Worm (Caenorhabditis elegans): Measurements from ENCODE around the gene pps-1.

Gene pps-1

ce11 chrIV:10177779-10178178 is 16.0 kb downstream of the pps-1 start, which contains the start of gene mspn-1:
TSS of gene mspn-1 (plus strand) at chrIV:10177968.
- TF ChIP-seq ces-1 (GFP tag; optimal IDR thresholded peaks at IDR 0.05) = no peak
- TF ChIP-seq flh-1 (GFP tag; optimal IDR thresholded peaks at IDR 0.05) = no peak
- TF ChIP-seq nhr-76 (tag; optimal IDR thresholded peaks at IDR 0.05) = no peak
- no peak for TF ChIP-seq blmp-1 (tag; optimal IDR thresholded peaks at IDR 0.05)
- TF ChIP-seq elt-3 (tag; optimal IDR thresholded peaks at IDR 0.05) = no peak
- TF ChIP-seq lin-13 (tag; optimal IDR thresholded peaks at IDR 0.05) = no peak
- no peak for TF ChIP-seq drap-1 (GFP tag; optimal IDR thresholded peaks at IDR 0.05)
- TF ChIP-seq tbx-8 (GFP tag; optimal IDR thresholded peaks at IDR 0.05) = no peak
- TF ChIP-seq snpc-4 (tag; optimal IDR thresholded peaks at IDR 0.05) = no peak

ce11 chrIV:10180133-10180749 is 18.4 kb downstream of the pps-1 start, which contains the start of gene gta-1:
TSS of gene gta-1 (plus strand) at chrIV:10180660.
- TF ChIP-seq sem-2 (GFP tag; optimal IDR thresholded peaks at IDR 0.05) (no peak), ztf-11 (tag; optimal IDR thresholded peaks at IDR 0.05) (no peak), hlh-1 (tag; optimal IDR thresholded peaks at IDR 0.05) (peak; percentile 98), nhr-237 (tag; optimal IDR thresholded peaks at IDR 0.05) (no peak), unc-39 (tag; optimal IDR thresholded peaks at IDR 0.05) (no peak), unc-62 (GFP tag; optimal IDR thresholded peaks at IDR 0.05) (peak; percentile 44), nhr-12 (tag; optimal IDR thresholded peaks at IDR 0.05) (no peak), elt-3 (tag; optimal IDR thresholded peaks at IDR 0.05) (no peak), unc-120 (tag; optimal IDR thresholded peaks at IDR 0.05; ENCODE audit: poor library complexity, severe bottlenecking) (peak; percentile 42), elt-1 (tag; optimal IDR thresholded peaks at IDR 0.05; ENCODE audit: borderline replicate concordance, insufficient read depth) (no peak), mls-2 (tag; optimal IDR thresholded peaks at IDR 0.05) (no peak), nhr-76 (tag; optimal IDR thresholded peaks at IDR 0.05) (no peak), snpc-4 (tag; optimal IDR thresholded peaks at IDR 0.05) (no peak), tbx-8 (GFP tag; optimal IDR thresholded peaks at IDR 0.05) (no peak), flh-1 (GFP tag; optimal IDR thresholded peaks at IDR 0.05) (no peak), ces-1 (GFP tag; optimal IDR thresholded peaks at IDR 0.05) (peak; percentile 35), cnd-1 (tag; optimal IDR thresholded peaks at IDR 0.05) (no peak), bed-3 (GFP tag; optimal IDR thresholded peaks at IDR 0.05) (no peak), sptf-1 (tag; optimal IDR thresholded peaks at IDR 0.05) (no peak), ceh-83 (GFP tag; optimal IDR thresholded peaks at IDR 0.05) (no peak)

DNA sequence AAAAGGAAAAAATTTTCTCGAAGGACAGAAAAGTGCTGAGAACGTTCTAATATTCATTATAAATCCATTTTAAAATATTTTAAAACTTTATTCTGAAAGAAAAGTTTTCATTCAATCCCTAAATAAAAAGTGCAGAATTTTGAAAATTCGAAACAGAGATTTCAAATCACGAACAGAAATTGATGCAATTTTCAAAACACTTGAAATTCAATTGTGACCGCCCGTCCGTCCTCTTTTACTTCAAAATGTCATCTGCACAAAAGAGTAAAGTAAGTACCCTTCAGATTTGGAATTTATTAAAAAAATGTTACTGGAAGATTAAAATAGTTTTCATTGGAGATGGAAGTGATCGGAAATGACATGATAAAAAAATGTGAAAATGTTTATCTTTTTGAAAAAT is 26.7 kb downstream of the pps-1 start:
- TF ChIP-seq ces-1 (GFP tag; optimal IDR thresholded peaks at IDR 0.05) = peak; percentile 87
- TF ChIP-seq ceh-39 (tag; optimal IDR thresholded peaks at IDR 0.05) = no peak

DNA sequence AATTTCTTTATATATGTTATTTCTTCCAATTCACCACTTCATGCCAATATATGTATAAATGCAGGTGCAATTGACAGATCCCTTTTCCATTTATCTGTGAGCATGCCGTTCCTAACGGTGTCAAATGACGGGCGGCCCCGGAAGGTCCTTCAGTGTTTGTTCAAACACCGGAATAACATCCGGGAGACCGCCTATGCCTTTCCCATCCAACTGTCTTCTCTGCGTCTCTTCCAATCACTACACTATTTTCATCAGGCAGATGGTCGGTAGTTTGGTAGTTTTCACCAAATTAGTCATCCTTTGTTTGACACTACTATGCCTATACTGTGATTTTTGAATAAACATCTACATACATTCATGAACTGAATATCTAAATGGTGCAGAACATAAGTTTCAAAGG is 28.8 kb downstream of the pps-1 start:
- no peak for TF ChIP-seq unc-62 (GFP tag; optimal IDR thresholded peaks at IDR 0.05)
- peak; percentile 87 for TF ChIP-seq cnd-1 (tag; optimal IDR thresholded peaks at IDR 0.05)

DNA sequence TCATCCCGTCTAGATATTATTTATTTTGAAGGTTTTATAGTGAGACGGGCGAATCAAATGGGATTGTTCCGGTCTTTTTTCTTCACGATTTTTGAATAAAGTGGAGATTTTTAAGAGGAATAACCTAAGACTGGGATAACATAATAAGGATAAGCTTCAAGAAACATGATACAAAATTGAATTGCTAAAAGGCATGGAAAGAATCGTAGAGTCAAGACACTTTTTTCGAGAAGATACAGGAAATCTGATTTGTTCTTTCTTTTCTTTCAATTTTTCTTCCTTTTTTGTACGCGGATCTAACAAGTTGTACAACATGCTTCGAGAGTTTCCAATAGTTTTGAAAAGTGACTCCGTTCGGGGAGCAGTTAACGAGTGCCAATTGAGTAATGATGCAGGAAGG is 29.7 kb downstream of the pps-1 start:
- TF ChIP-seq elt-1 (tag; optimal IDR thresholded peaks at IDR 0.05; ENCODE audit: borderline replicate concordance, insufficient read depth) = no peak
- TF ChIP-seq ces-1 (GFP tag; optimal IDR thresholded peaks at IDR 0.05) = peak; percentile 77

ce11 chrIV:10194345-10194744 is 32.5 kb downstream of the pps-1 start, which contains the start of gene ptrg-1:
TSS of gene ptrg-1 (minus strand) at chrIV:10194445.
- TF ChIP-seq ham-2 (GFP tag; optimal IDR thresholded peaks at IDR 0.05) = no peak
- no peak for TF ChIP-seq cnd-1 (tag; optimal IDR thresholded peaks at IDR 0.05)
- TF ChIP-seq zip-8 (tag; optimal IDR thresholded peaks at IDR 0.05) = no peak
- no peak for TF ChIP-seq sem-2 (GFP tag; optimal IDR thresholded peaks at IDR 0.05)
- no peak for TF ChIP-seq elt-3 (tag; optimal IDR thresholded peaks at IDR 0.05)
- TF ChIP-seq ces-1 (GFP tag; optimal IDR thresholded peaks at IDR 0.05) = no peak
- TF ChIP-seq flh-1 (GFP tag; optimal IDR thresholded peaks at IDR 0.05) = no peak
- TF ChIP-seq ceh-43 (GFP tag; optimal IDR thresholded peaks at IDR 0.05) = no peak
- no peak for TF ChIP-seq nhr-28 (tag; optimal IDR thresholded peaks at IDR 0.05)
- no peak for TF ChIP-seq unc-120 (tag; optimal IDR thresholded peaks at IDR 0.05; ENCODE audit: poor library complexity, severe bottlenecking)

Data from whole organism, mixed stage, embryonic.